Worm (Caenorhabditis elegans): ENCODE data around the gene rec-8.
A peak's percentile ranks its signal among the peaks of the same experiment; 100 is the strongest.

Gene rec-8

ce11 chrIV:13311331-13312034 is 41.5 kb downstream of the rec-8 start:
- TF ChIP-seq unc-62 (GFP tag; optimal IDR thresholded peaks at IDR 0.05) (no peak), hlh-1 (tag; optimal IDR thresholded peaks at IDR 0.05) (peak; percentile 30)

- TF ChIP-seq mab-5 (tag; optimal IDR thresholded peaks at IDR 0.05) (no peak), sem-2 (GFP tag; optimal IDR thresholded peaks at IDR 0.05) (no peak), flh-1 (GFP tag; optimal IDR thresholded peaks at IDR 0.05) (no peak), blmp-1 (tag; optimal IDR thresholded peaks at IDR 0.05) (no peak), hlh-1 (tag; optimal IDR thresholded peaks at IDR 0.05) (no peak), lin-13 (tag; optimal IDR thresholded peaks at IDR 0.05) (no peak)
Measured at ce11 chrIV:13309636-13310035, 43.4 kb downstream of the rec-8 start.

DNA sequence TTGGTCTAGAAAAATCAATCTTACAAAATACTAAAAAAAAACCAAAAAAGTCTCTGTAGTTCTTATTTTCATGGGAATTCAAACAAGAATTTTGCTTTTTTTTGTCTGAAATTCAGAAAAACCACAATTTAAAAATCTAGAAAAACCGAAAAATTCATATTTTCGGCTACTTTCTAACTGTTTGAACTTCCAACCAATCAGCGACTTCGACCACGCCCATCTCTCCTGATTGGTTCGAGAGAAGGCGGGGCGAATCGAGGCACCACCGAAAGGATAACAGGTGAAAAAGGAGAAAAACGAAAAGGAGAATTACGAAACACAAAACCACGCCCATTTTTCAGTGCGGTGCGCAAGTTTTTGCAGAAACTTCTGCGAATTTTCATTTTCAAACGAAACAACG is 48.2 kb downstream of the rec-8 start:
- no peak for TF ChIP-seq pha-4 (tag; optimal IDR thresholded peaks at IDR 0.05)

DNA sequence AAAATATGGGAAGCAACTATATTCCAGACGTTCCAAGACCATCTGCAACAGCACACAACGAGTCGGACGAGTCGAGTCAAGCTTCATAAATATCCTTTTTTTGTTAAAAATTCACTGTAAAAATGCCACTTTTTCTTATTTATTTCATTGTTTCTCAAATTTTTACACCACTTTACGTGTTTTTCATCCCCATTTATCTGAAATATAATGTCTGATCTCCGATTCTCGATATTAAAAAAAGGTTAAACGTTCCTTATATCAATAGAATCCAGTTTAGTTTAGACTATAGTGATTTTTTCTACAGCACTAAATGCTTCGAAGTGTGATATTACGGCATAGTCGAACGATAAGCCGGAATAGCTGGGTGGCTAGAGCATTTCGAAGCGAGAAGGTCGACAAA is 49.6 kb downstream of the rec-8 start, which contains the start of gene Y67H2A.7:
Gene Y67H2A.7 (plus strand): TSS at position 301 of the 400 bp plus-strand sequence.
- TF ChIP-seq bed-3 (GFP tag; optimal IDR thresholded peaks at IDR 0.05) (no peak), nhr-237 (tag; optimal IDR thresholded peaks at IDR 0.05) (no peak), snpc-4 (tag; optimal IDR thresholded peaks at IDR 0.05) (no peak), mep-1 (tag; optimal IDR thresholded peaks at IDR 0.05) (no peak), lsy-2 (tag; optimal IDR thresholded peaks at IDR 0.05) (no peak), M03D4.4 (tag; optimal IDR thresholded peaks at IDR 0.05) (no peak), mls-2 (tag; optimal IDR thresholded peaks at IDR 0.05) (no peak), nhr-28 (tag; optimal IDR thresholded peaks at IDR 0.05) (no peak), ceh-43 (GFP tag; optimal IDR thresholded peaks at IDR 0.05) (no peak)

DNA sequence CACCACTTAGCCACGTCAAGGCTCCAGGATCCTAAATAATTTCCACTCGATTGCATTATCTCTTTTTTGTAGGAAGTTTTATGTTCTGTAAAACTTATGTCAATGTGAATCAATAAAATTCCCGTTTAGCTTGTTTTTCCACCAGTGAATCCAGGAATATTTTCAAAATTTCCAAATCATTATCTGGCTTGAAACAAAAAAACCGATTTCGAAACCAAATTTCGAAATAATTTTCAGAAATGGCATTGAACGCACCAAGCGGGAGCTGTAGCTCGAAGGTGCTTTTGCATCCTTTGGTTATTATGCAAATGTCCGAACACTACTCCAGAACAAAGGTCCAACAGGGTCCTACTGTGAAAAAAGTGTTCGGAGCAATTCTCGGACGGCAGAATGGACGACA is 52.4 kb downstream of the rec-8 start, which contains the start of gene csn-6:
Gene csn-6 (plus strand): TSS at position 234 of the 400 bp plus-strand sequence.
- TF ChIP-seq M03D4.4 (tag; optimal IDR thresholded peaks at IDR 0.05) (no peak), snpc-4 (tag; optimal IDR thresholded peaks at IDR 0.05) (no peak), unc-39 (tag; optimal IDR thresholded peaks at IDR 0.05) (no peak), zip-8 (tag; optimal IDR thresholded peaks at IDR 0.05) (no peak), nhr-12 (tag; optimal IDR thresholded peaks at IDR 0.05) (no peak), unc-120 (tag; optimal IDR thresholded peaks at IDR 0.05; ENCODE audit: poor library complexity, severe bottlenecking) (no peak), mab-5 (tag; optimal IDR thresholded peaks at IDR 0.05) (no peak), nhr-2 (tag; optimal IDR thresholded peaks at IDR 0.05) (no peak), sem-2 (GFP tag; optimal IDR thresholded peaks at IDR 0.05) (no peak), ceh-39 (tag; optimal IDR thresholded peaks at IDR 0.05) (no peak), hlh-1 (tag; optimal IDR thresholded peaks at IDR 0.05) (no peak), nhr-76 (tag; optimal IDR thresholded peaks at IDR 0.05) (no peak)

DNA sequence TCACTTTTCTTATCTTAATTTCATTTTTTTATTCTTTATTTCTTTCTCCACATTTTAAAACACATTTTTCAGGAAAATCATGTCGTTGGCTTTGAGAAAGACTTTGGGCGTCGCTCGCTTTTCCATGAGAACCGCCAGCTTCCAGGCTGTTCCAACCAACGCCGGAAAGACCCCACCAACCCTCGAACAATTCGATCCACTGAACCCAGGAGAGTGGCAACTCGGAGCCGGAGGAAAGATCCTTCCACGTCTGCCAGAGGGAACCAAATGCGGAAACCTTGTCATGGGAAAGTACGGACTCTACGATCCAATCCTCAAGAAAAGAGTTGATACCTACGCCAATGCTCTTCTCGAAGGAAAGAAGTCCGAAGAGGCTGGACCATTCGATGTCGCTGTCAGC is 52.9 kb downstream of the rec-8 start, which contains the start of gene kdp-1:
Gene kdp-1 (plus strand): TSS at position 80 of the 400 bp plus-strand sequence.
- TF ChIP-seq flh-1 (GFP tag; optimal IDR thresholded peaks at IDR 0.05) (no peak), unc-39 (tag; optimal IDR thresholded peaks at IDR 0.05) (no peak), elt-3 (tag; optimal IDR thresholded peaks at IDR 0.05) (no peak), unc-62 (GFP tag; optimal IDR thresholded peaks at IDR 0.05) (no peak)

DNA sequence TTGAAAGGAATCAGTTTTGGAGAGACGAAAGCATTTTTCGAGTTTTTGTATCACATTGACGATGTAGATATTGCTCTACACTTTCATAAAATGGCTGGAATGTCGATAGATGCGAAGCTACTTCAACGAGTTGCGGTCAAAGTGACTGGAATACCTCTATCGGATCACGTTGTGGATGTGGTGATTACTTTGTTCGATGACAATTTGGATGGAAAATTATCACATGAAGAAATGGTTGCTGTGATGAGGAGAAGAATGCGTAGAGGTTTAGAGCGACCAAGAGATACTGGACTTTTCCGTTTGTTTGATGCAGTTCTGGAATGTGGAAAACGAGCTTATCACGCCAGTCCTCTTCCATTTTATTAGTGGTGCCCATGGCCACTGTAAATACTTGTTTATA is 53.3 kb downstream of the rec-8 start:
- no peak for TF ChIP-seq cnd-1 (tag; optimal IDR thresholded peaks at IDR 0.05)
- TF ChIP-seq ceh-43 (GFP tag; optimal IDR thresholded peaks at IDR 0.05) = no peak
- TF ChIP-seq lin-32 (GFP tag; optimal IDR thresholded peaks at IDR 0.05) = no peak
- TF ChIP-seq ceh-39 (tag; optimal IDR thresholded peaks at IDR 0.05) = no peak
- TF ChIP-seq lsy-2 (tag; optimal IDR thresholded peaks at IDR 0.05) = no peak
- TF ChIP-seq ztf-11 (tag; optimal IDR thresholded peaks at IDR 0.05) = no peak
- no peak for TF ChIP-seq flh-1 (GFP tag; optimal IDR thresholded peaks at IDR 0.05)
- no peak for TF ChIP-seq unc-120 (tag; optimal IDR thresholded peaks at IDR 0.05; ENCODE audit: poor library complexity, severe bottlenecking)
- no peak for TF ChIP-seq mab-5 (tag; optimal IDR thresholded peaks at IDR 0.05)
- TF ChIP-seq ham-2 (GFP tag; optimal IDR thresholded peaks at IDR 0.05) = no peak
- TF ChIP-seq nhr-76 (tag; optimal IDR thresholded peaks at IDR 0.05) = no peak
- no peak for TF ChIP-seq snpc-4 (tag; optimal IDR thresholded peaks at IDR 0.05)
- no peak for TF ChIP-seq mep-1 (tag; optimal IDR thresholded peaks at IDR 0.05)
- no peak for TF ChIP-seq M03D4.4 (tag; optimal IDR thresholded peaks at IDR 0.05)
